Fruit fly (Drosophila melanogaster) whole organism, embryonic: ENCODE data around the gene Tcs6.

Source experiments
- CG11695 ChIP-seq: fragments of 200-800 bp; sonication (Bioruptor generic); IDR thresholded peaks from 3 replicates; pipeline ENCODE4 v1.3.6; 2022; ENCODE audit warnings: missing biosample characterization, missing genetic modification characterization
- CG11696 ChIP-seq: fragments of 200-800 bp; sonication (Bioruptor generic); IDR thresholded peaks from 2 replicates; pipeline ENCODE4 v1.3.6; 2022; ENCODE audit warnings: missing biosample characterization, missing genetic modification characterization
- CG1233 ChIP-seq: fragments of 200-800 bp; sonication (Bioruptor generic); optimal IDR thresholded peaks from 4 replicates; lab custom pipeline; 2018; ENCODE audit warnings: missing biosample characterization, mild to moderate bottlenecking, missing genetic modification characterization
- CG17186 ChIP-seq: fragments of 200-800 bp; sonication (Bioruptor generic); optimal IDR thresholded peaks from 3 replicates; lab custom pipeline; 2017; ENCODE audit warnings: missing biosample characterization, missing genetic modification reagents, missing genetic modification characterization
- CG18011 ChIP-seq: fragments of 200-800 bp; sonication (Bioruptor generic); optimal IDR thresholded peaks from 2 replicates; lab custom pipeline; 2017; ENCODE audit warnings: missing biosample characterization, missing genetic modification characterization, mild to moderate bottlenecking, moderate library complexity, missing genotype
- CG31441 ChIP-seq: fragments of 200-800 bp; sonication (Bioruptor generic); IDR thresholded peaks from 2 replicates; pipeline ENCODE4 v1.3.6; 2022; ENCODE audit warnings: missing biosample characterization, missing genetic modification characterization
- CG32532 ChIP-seq: fragments of 200-800 bp; sonication (Bioruptor generic); IDR thresholded peaks from 2 replicates; pipeline ENCODE4 v1.3.6; 2022; ENCODE audit warnings: missing biosample characterization, missing genetic modification characterization
- CG32767 ChIP-seq: fragments of 200-800 bp; sonication (Bioruptor generic); IDR thresholded peaks from 2 replicates; pipeline ENCODE4 v1.3.6; 2022; ENCODE audit warnings: missing biosample characterization, missing genetic modification characterization
- CG4424 ChIP-seq: fragments of 200-800 bp; sonication (Bioruptor generic); optimal IDR thresholded peaks from 3 replicates; lab custom pipeline; 2016; ENCODE audit warnings: missing biosample characterization, missing genetic modification characterization
- CG6791 ChIP-seq: fragments of 200-800 bp; sonication (Bioruptor generic); IDR thresholded peaks from 3 replicates; pipeline ENCODE4 v1.3.6; 2022; ENCODE audit warnings: missing biosample characterization, missing genetic modification characterization; ENCODE audit not compliant: partially characterized antibody
- CG7271 ChIP-seq: fragments of 200-800 bp; sonication (Bioruptor generic); optimal IDR thresholded peaks from 2 replicates; lab custom pipeline; 2018; ENCODE audit warnings: missing biosample characterization, mild to moderate bottlenecking, missing genetic modification characterization, moderate library complexity
- CG7357 ChIP-seq: fragments of 200-800 bp; sonication (Bioruptor generic); IDR thresholded peaks from 3 replicates; pipeline ENCODE4 v1.3.6; 2022; ENCODE audit warnings: missing biosample characterization, missing genetic modification characterization
- CG7556 ChIP-seq: fragments of 200-800 bp; sonication (Bioruptor generic); optimal IDR thresholded peaks from 2 replicates; lab custom pipeline; 2017; ENCODE audit warnings: missing biosample characterization, mild to moderate bottlenecking, missing genetic modification characterization
- CG7786 ChIP-seq: fragments of 200-800 bp; sonication (Bioruptor generic); optimal IDR thresholded peaks from 2 replicates; lab custom pipeline; 2016; ENCODE audit warnings: missing biosample characterization, missing genetic modification characterization
- CG7963 ChIP-seq: fragments of 200-800 bp; sonication (Bioruptor generic); IDR thresholded peaks from 3 replicates; pipeline ENCODE4 v1.3.6; 2022; ENCODE audit warnings: missing biosample characterization, missing genetic modification characterization; ENCODE audit not compliant: partially characterized antibody
- CG7987 ChIP-seq: fragments of 200-800 bp; sonication (Bioruptor generic); optimal IDR thresholded peaks from 2 replicates; lab custom pipeline; 2018; ENCODE audit warnings: missing biosample characterization, mild to moderate bottlenecking, missing genetic modification characterization, moderate library complexity
- CG9437 ChIP-seq: fragments of 200-800 bp; sonication (Bioruptor generic); optimal IDR thresholded peaks from 2 replicates; lab custom pipeline; 2018; ENCODE audit warnings: missing biosample characterization, mild to moderate bottlenecking, missing genetic modification characterization
- CkIIα-i1 ChIP-seq: fragments of 200-800 bp; sonication (Bioruptor generic); IDR thresholded peaks from 2 replicates; pipeline ENCODE4 v1.3.6; 2022; ENCODE audit warnings: missing biosample characterization, missing genetic modification characterization
- D19A ChIP-seq: fragments of 200-800 bp; optimal IDR thresholded peaks from 3 replicates; lab custom pipeline; 2019; ENCODE audit warnings: missing biosample characterization, mild to moderate bottlenecking, missing genetic modification characterization, moderate library complexity
- Doc3 ChIP-seq: fragments of 200-800 bp; sonication (Bioruptor generic); IDR thresholded peaks from 3 replicates; pipeline ENCODE4 v1.3.6; 2022; ENCODE audit warnings: missing biosample characterization, missing genetic modification characterization; ENCODE audit not compliant: partially characterized antibody
- Hmr ChIP-seq: fragments of 200-800 bp; sonication (Bioruptor generic); optimal IDR thresholded peaks from 3 replicates; lab custom pipeline; 2017; ENCODE audit warnings: mild to moderate bottlenecking, missing biosample characterization, missing genetic modification reagents, missing genetic modification characterization
- Meics ChIP-seq: fragments of 200-800 bp; sonication (Bioruptor generic); optimal IDR thresholded peaks from 2 replicates; lab custom pipeline; 2017; ENCODE audit warnings: missing biosample characterization, mild to moderate bottlenecking, missing genetic modification characterization
- NFAT ChIP-seq: fragments of 200-800 bp; sonication (Bioruptor generic); IDR thresholded peaks from 2 replicates; pipeline ENCODE4 v1.3.6; 2022; ENCODE audit warnings: missing biosample characterization, missing genetic modification characterization
- NfI ChIP-seq: fragments of 200-800 bp; sonication (Bioruptor generic); optimal IDR thresholded peaks from 3 replicates; lab custom pipeline; 2018; ENCODE audit warnings: missing biosample characterization, mild to moderate bottlenecking, missing genetic modification characterization, moderate library complexity
- Ravus ChIP-seq: fragments of 200-800 bp; sonication (Bioruptor generic); IDR thresholded peaks from 2 replicates; pipeline ENCODE4 v1.3.6; 2022; ENCODE audit warnings: missing biosample characterization, missing genetic modification characterization
- Six4 ChIP-seq: fragments of 200-800 bp; sonication (Bioruptor generic); optimal IDR thresholded peaks from 2 replicates; lab custom pipeline; 2016; ENCODE audit warnings: missing biosample characterization, missing genetic modification characterization
- ara ChIP-seq: fragments of 200-800 bp; sonication (Bioruptor generic); IDR thresholded peaks from 2 replicates; pipeline ENCODE4 v1.3.6; 2022; ENCODE audit warnings: missing biosample characterization, missing genetic modification characterization
- bcd ChIP-seq: fragments of 200-800 bp; sonication (Bioruptor generic); optimal IDR thresholded peaks from 2 replicates; lab custom pipeline; 2017; ENCODE audit warnings: missing biosample characterization, mild to moderate bottlenecking, missing genetic modification characterization
- bigmax ChIP-seq: fragments of 200-800 bp; sonication (Bioruptor generic); optimal IDR thresholded peaks from 2 replicates; lab custom pipeline; 2018; ENCODE audit warnings: missing biosample characterization, mild to moderate bottlenecking, missing genetic modification characterization
- corto ChIP-seq: fragments of 200-800 bp; sonication (Bioruptor generic); optimal IDR thresholded peaks from 2 replicates; lab custom pipeline; 2016; ENCODE audit warnings: missing biosample characterization, mild to moderate bottlenecking, missing genetic modification characterization, moderate library complexity
- cwo ChIP-seq: fragments of 200-800 bp; sonication (Bioruptor generic); optimal IDR thresholded peaks from 3 replicates; lab custom pipeline; 2017; ENCODE audit warnings: missing biosample characterization, missing genetic modification characterization, mild to moderate bottlenecking, moderate library complexity, missing genetic modification reagents
- da ChIP-seq: fragments of 200-800 bp; sonication (Bioruptor generic); optimal IDR thresholded peaks from 2 replicates; lab custom pipeline; 2016; ENCODE audit warnings: missing biosample characterization, missing genetic modification characterization
- danr ChIP-seq: fragments of 200-800 bp; sonication (Bioruptor generic); IDR thresholded peaks from 2 replicates; pipeline ENCODE4 v1.3.6; 2022; ENCODE audit warnings: missing biosample characterization, missing genetic modification characterization
- dmrt99B ChIP-seq: fragments of 200-800 bp; sonication (Bioruptor generic); optimal IDR thresholded peaks from 2 replicates; lab custom pipeline; 2018; ENCODE audit warnings: missing biosample characterization, mild to moderate bottlenecking, missing genetic modification characterization, moderate library complexity
- ftz-f1 ChIP-seq: fragments of 200-800 bp; sonication (Bioruptor generic); optimal IDR thresholded peaks from 2 replicates; lab custom pipeline; 2016; ENCODE audit warnings: missing biosample characterization, missing genetic modification characterization
- gem ChIP-seq: fragments of 200-800 bp; sonication (Bioruptor generic); optimal IDR thresholded peaks from 2 replicates; lab custom pipeline; 2019; ENCODE audit warnings: missing biosample characterization, mild to moderate bottlenecking, missing genetic modification characterization, moderate library complexity
- grau ChIP-seq: fragments of 200-800 bp; optimal IDR thresholded peaks from 3 replicates; lab custom pipeline; 2019; ENCODE audit warnings: missing biosample characterization, mild to moderate bottlenecking, missing genetic modification characterization, moderate library complexity
- gro ChIP-seq: fragments of 200-800 bp; sonication (Bioruptor generic); optimal IDR thresholded peaks from 2 replicates; lab custom pipeline; 2016; ENCODE audit warnings: missing biosample characterization, missing genetic modification characterization
- knrl ChIP-seq: fragments of 200-800 bp; sonication (Bioruptor generic); IDR thresholded peaks from 3 replicates; pipeline ENCODE4 v1.3.6; 2022; ENCODE audit warnings: missing biosample characterization, missing genetic modification characterization; ENCODE audit not compliant: partially characterized antibody
- luna ChIP-seq: fragments of 200-800 bp; sonication (Bioruptor generic); optimal IDR thresholded peaks from 2 replicates; lab custom pipeline; 2016; ENCODE audit warnings: missing biosample characterization, missing genetic modification characterization
- pan ChIP-seq, 4 experiments: fragments of >200 bp in 3 of 4; fragments of 200-800 bp in 1 of 4; sonication (Bioruptor generic) in 1 of 4; optimal IDR thresholded peaks in 3 of 4; IDR thresholded peaks in 1 of 4; 2 replicates each; pipeline versions ENCODE4 v1.3.6 to Lab custom; 2017 to 2022; ENCODE audit warnings: missing biosample characterization in 2 of 4, missing genetic modification characterization in 2 of 4, mixed read lengths in 1 of 4
- pzg ChIP-seq: fragments of 200-800 bp; sonication (Bioruptor generic); optimal IDR thresholded peaks from 3 replicates; lab custom pipeline; 2018; ENCODE audit warnings: missing biosample characterization, mild to moderate bottlenecking, missing genetic modification characterization, moderate library complexity
- shn ChIP-seq: fragments of 200-800 bp; sonication (Bioruptor generic); optimal IDR thresholded peaks from 3 replicates; lab custom pipeline; 2016; ENCODE audit warnings: missing biosample characterization, missing genetic modification characterization
- slbo ChIP-seq: fragments of 200-800 bp; sonication (Bioruptor generic); IDR thresholded peaks from 2 replicates; pipeline ENCODE4 v1.3.6; 2022; ENCODE audit warnings: missing biosample characterization, missing genetic modification characterization
- stc ChIP-seq: fragments of 200-800 bp; sonication (Bioruptor generic); IDR thresholded peaks from 2 replicates; pipeline ENCODE4 v1.3.6; 2022; ENCODE audit warnings: missing biosample characterization, missing genetic modification characterization
- stwl ChIP-seq: fragments of 200-800 bp; sonication (Bioruptor generic); optimal IDR thresholded peaks from 3 replicates; lab custom pipeline; 2018; ENCODE audit warnings: missing biosample characterization, mild to moderate bottlenecking, missing genetic modification characterization, moderate library complexity
- tll ChIP-seq, 2 experiments: fragments of 200-800 bp in 1 of 2; fragments of >200 bp in 1 of 2; sonication (Bioruptor generic) in 1 of 2; optimal IDR thresholded peaks; 2 replicates each; lab custom pipeline; 2017 to 2019; ENCODE audit warnings: missing biosample characterization in 2 of 2, missing genetic modification characterization in 2 of 2, mild to moderate bottlenecking in 1 of 2, moderate library complexity in 1 of 2
- unpg ChIP-seq: fragments of 200-800 bp; sonication (Bioruptor generic); optimal IDR thresholded peaks from 3 replicates; lab custom pipeline; 2018; ENCODE audit warnings: missing biosample characterization, mild to moderate bottlenecking, missing genetic modification characterization, moderate library complexity
- wdn ChIP-seq: fragments of 200-800 bp; sonication (Bioruptor generic); IDR thresholded peaks from 2 replicates; pipeline ENCODE4 v1.3.6; 2022; ENCODE audit warnings: missing biosample characterization, missing genetic modification characterization

Tcs6 gene

dm6 chr3R:26055214-26055632 is 2.8 kb downstream of the Tcs6 start, which contains the start of gene Cmpk (continued):
- no peak for TF ChIP-seq pan (optimal IDR thresholded peaks at IDR 0.05; lab: Kevin White, UChicago)
- TF ChIP-seq pan (GFP tag; optimal IDR thresholded peaks at IDR 0.05 in 1 of 2, IDR thresholded peaks at IDR 0.05 in 1 of 2) = peak in 1 of 2 experiments; percentile 50
- no peak for TF ChIP-seq da (GFP tag; lab: Kevin White, UChicago)
- peak; percentile 80 for TF ChIP-seq corto (GFP tag; lab: Kevin White, UChicago)
- TF ChIP-seq CG7786 (GFP tag; lab: Kevin White, UChicago) = peak; percentile 39
- peak; percentile 73 for TF ChIP-seq gro
- TF ChIP-seq D19A = peak; percentile 32
- TF ChIP-seq CG7963 (GFP tag; lab: Robert Waterston, UW) = no peak
- TF ChIP-seq CG7556 (GFP tag; lab: Kevin White, UChicago) = peak; percentile 2
- TF ChIP-seq Six4 (GFP tag; lab: Kevin White, UChicago) = peak; percentile 60
- TF ChIP-seq gem (tag; lab: Kevin White, UChicago) = peak; percentile 46
- peak; percentile 32 for TF ChIP-seq shn (GFP tag; lab: Kevin White, UChicago)
- peak; percentile 85 for TF ChIP-seq CG7271
- TF ChIP-seq ftz-f1 (GFP tag; lab: Kevin White, UChicago) = peak; percentile 95
- 0 out of 2 replicates have a peak, but pooled peaks have one; percentile 27 for TF ChIP-seq danr
- peak; percentile 69 for TF ChIP-seq CG32532 (GFP tag; lab: Robert Waterston, UW)
- TF ChIP-seq CG4424 = peak; percentile 61
- peak; percentile 11; the same call in 1 of the 3 replicates for TF ChIP-seq CG7357
- TF ChIP-seq cwo (GFP tag; lab: Kevin White, UChicago) = no peak
- TF ChIP-seq pzg (GFP tag; lab: Kevin White, UChicago) = peak; percentile 74
- TF ChIP-seq CG18011 (GFP tag; lab: Kevin White, UChicago) = peak; percentile 57
- no peak for TF ChIP-seq CG6791
- TF ChIP-seq CG11696 = no peak
- peak; percentile 52 for TF ChIP-seq slbo
- no peak for TF ChIP-seq CkIIα-i1
- peak; percentile 90 for TF ChIP-seq CG7987 (GFP tag; lab: Kevin White, UChicago)
- peak; percentile 62 for TF ChIP-seq bigmax
- TF ChIP-seq CG11695 (GFP tag; lab: Robert Waterston, UW) = 0 out of 3 replicates have a peak, but pooled peaks have one; percentile 16
- peak; percentile 97 for TF ChIP-seq CG9437 (GFP tag; lab: Kevin White, UChicago)
- TF ChIP-seq Ravus (GFP tag; lab: Robert Waterston, UW) = no peak
- TF ChIP-seq bcd (GFP tag; lab: Kevin White, UChicago) = peak; percentile 83
- peak; percentile 73 for TF ChIP-seq unpg (GFP tag; lab: Kevin White, UChicago)
- TF ChIP-seq NfI (GFP tag; lab: Kevin White, UChicago) = peak; percentile 88
- peak; percentile 73; the same call in 1 of the 2 replicates for TF ChIP-seq NFAT
- TF ChIP-seq CG31441 (GFP tag; lab: Robert Waterston, UW) = peak; percentile 68
- TF ChIP-seq stc (GFP tag; lab: Robert Waterston, UW) = peak; percentile 59; the same call in 1 of the 2 replicates
- peak; percentile 41; the same call in 1 of the 2 replicates for TF ChIP-seq ara
- TF ChIP-seq Hmr (GFP tag; lab: Kevin White, UChicago) = peak; percentile 91
- no peak for TF ChIP-seq tll (GFP tag; optimal IDR thresholded peaks at IDR 0.05; lab: Kevin White, UChicago)
- peak; percentile 62 for TF ChIP-seq grau
- TF ChIP-seq wdn = no peak
- peak; percentile 84 for TF ChIP-seq Meics (GFP tag; lab: Kevin White, UChicago)
- TF ChIP-seq CG17186 (GFP tag; lab: Kevin White, UChicago) = peak; percentile 63
- TF ChIP-seq knrl (GFP tag; lab: Robert Waterston, UW) = 0 out of 3 replicates have a peak, but pooled peaks have one; percentile 32
- TF ChIP-seq CG32767 (GFP tag; lab: Robert Waterston, UW) = peak; percentile 47; the same call in 1 of the 2 replicates
- peak; percentile 67 for TF ChIP-seq CG1233 (GFP tag; lab: Kevin White, UChicago)
- TF ChIP-seq stwl = peak; percentile 61
- TF ChIP-seq Doc3 (GFP tag; lab: Robert Waterston, UW) = no peak
- TF ChIP-seq dmrt99B (tag; lab: Kevin White, UChicago) = peak; percentile 63
- TF ChIP-seq luna = no peak
